Worm (Caenorhabditis elegans): ENCODE data around the gene F53H4.4.

- TF ChIP-seq flt-1 (GFP tag; IDR thresholded peaks at IDR 0.05) (no peak), ama-1 (optimal IDR thresholded peaks at IDR 0.05) (no peak), sea-1 (GFP tag; conservative IDR thresholded peaks at IDR 0.05) (no peak), B0310.2 (tag; optimal IDR thresholded peaks at IDR 0.05) (no peak), aly-1 (tag; optimal IDR thresholded peaks at IDR 0.05) (no peak), hmbx-1 (tag; optimal IDR thresholded peaks at IDR 0.05) (no peak), scrt-1 (GFP tag; IDR thresholded peaks at IDR 0.05) (no peak)
Observed at ce11 chrX:15902835-15903234, 36.6 kb downstream of the F53H4.4 start.

Data from whole organism, early embryonic.